Worm (Caenorhabditis elegans): ENCODE results near the gene nspe-5.

- TF ChIP-seq sptf-2 (GFP tag; optimal IDR thresholded peaks at IDR 0.05) = no peak
- TF ChIP-seq dpl-1 (GFP tag; optimal IDR thresholded peaks at IDR 0.05) = no peak
- no peak for TF ChIP-seq Y56A3A.18 (GFP tag; IDR thresholded peaks at IDR 0.05)
- no peak for TF ChIP-seq let-607 (tag; optimal IDR thresholded peaks at IDR 0.05)
- TF ChIP-seq F10E7.11 (tag; optimal IDR thresholded peaks at IDR 0.05) = no peak
- TF ChIP-seq nfya-1 (tag; optimal IDR thresholded peaks at IDR 0.05; ENCODE audit: borderline replicate concordance, insufficient read depth) = no peak
- TF ChIP-seq F52B5.7 (tag; optimal IDR thresholded peaks at IDR 0.05) = no peak
- TF ChIP-seq pha-4 (tag; optimal IDR thresholded peaks at IDR 0.05) = no peak
- no peak for TF ChIP-seq B0035.1 (tag; optimal IDR thresholded peaks at IDR 0.05)
- TF ChIP-seq ama-1 (optimal IDR thresholded peaks at IDR 0.05) = no peak
- TF ChIP-seq ama-1 (GFP tag; optimal IDR thresholded peaks at IDR 0.05) = no peak
- peak; percentile 63 for TF ChIP-seq D2030.7 (GFP tag; IDR thresholded peaks at IDR 0.05)
- TF ChIP-seq aptf-3 (GFP tag; IDR thresholded peaks at IDR 0.05) = no peak
- no peak for TF ChIP-seq ztf-25 (GFP tag; IDR thresholded peaks at IDR 0.05)
- no peak for TF ChIP-seq tbx-9 (tag; optimal IDR thresholded peaks at IDR 0.05; ENCODE audit: borderline replicate concordance)
These were observed 39.5 kb downstream of the nspe-5 start for ce11 chrII:12668148-12668547.

Measured in whole organism, young adult.